Worm (Caenorhabditis elegans): Measurements from ENCODE around the gene grp-1.

The grp-1 gene

DNA sequence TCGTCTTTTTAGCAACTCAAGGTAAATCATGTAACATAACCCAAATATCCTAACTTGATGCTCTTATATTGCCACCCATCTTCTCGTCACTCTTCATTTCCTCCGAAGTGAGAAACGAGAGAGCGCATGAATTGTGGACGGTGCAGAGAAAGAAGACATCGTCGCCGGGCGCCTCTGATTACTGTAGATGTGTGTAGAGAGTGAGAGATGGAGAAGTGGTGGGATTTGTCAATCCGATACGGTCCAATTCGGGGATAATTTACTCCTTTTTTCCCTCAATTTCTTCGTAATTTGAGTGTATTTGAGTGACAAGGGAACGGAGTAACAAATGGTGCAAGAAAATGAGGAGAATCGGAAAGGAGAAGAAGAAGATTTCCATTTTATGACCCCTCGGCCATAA is 24.4 kb upstream of the grp-1 start:
- TF ChIP-seq nhr-71 (tag; optimal IDR thresholded peaks at IDR 0.05) (no peak), C34B4.2 (tag; optimal IDR thresholded peaks at IDR 0.05) (no peak), dsc-1 (tag; optimal IDR thresholded peaks at IDR 0.05) (no peak), nhr-28 (tag; optimal IDR thresholded peaks at IDR 0.05) (no peak), lir-3 (tag; optimal IDR thresholded peaks at IDR 0.05; ENCODE audit: poor library complexity) (no peak), fkh-10 (GFP tag; optimal IDR thresholded peaks at IDR 0.05) (no peak), lin-14 (GFP tag; optimal IDR thresholded peaks at IDR 0.05) (no peak), nhr-11 (tag; optimal IDR thresholded peaks at IDR 0.05) (no peak), blmp-1 (tag; optimal IDR thresholded peaks at IDR 0.05) (peak; percentile 8), nhr-47 (tag; optimal IDR thresholded peaks at IDR 0.05) (no peak), lsy-2 (tag; optimal IDR thresholded peaks at IDR 0.05) (peak in 1 of 2 experiments; percentile 16), hlh-4 (tag; optimal IDR thresholded peaks at IDR 0.05) (no peak), lin-35 (GFP tag; optimal IDR thresholded peaks at IDR 0.05) (no peak)

DNA sequence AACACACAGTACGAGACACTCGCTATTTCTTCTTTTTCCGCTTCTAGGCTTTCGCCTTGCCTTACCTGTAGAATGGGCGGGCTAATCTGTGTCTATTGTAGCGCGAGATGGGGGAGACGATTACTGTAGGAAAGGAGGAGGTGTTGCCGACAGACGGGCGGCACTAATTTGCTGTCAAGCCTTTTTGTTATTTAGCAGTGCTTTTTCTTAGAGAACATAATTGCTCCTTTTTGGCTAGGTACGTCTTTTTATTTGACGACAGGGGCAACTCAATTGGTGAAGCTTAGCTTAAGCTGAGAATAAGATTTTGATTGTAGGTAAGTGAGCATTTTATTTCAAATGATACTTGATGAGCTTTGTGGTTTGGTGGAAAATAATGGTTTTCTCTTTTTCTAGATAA is 21.8 kb upstream of the grp-1 start:
- TF ChIP-seq lir-3 (tag; optimal IDR thresholded peaks at IDR 0.05; ENCODE audit: poor library complexity): no peak
- TF ChIP-seq fos-1 (tag; optimal IDR thresholded peaks at IDR 0.05): no peak
- no peak for TF ChIP-seq unc-62 (GFP tag; optimal IDR thresholded peaks at IDR 0.05)
- no peak for TF ChIP-seq lin-39 (tag; optimal IDR thresholded peaks at IDR 0.05)
- TF ChIP-seq efl-3 (GFP tag; optimal IDR thresholded peaks at IDR 0.05): no peak
- no peak for TF ChIP-seq ztf-11 (tag; optimal IDR thresholded peaks at IDR 0.05)
- TF ChIP-seq nhr-20 (tag; optimal IDR thresholded peaks at IDR 0.05): no peak
- no peak for TF ChIP-seq lin-13 (GFP tag; optimal IDR thresholded peaks at IDR 0.05)
- TF ChIP-seq ceh-90 (tag; optimal IDR thresholded peaks at IDR 0.05): no peak
- TF ChIP-seq lin-14 (GFP tag; optimal IDR thresholded peaks at IDR 0.05): no peak
- TF ChIP-seq unc-130 (tag; optimal IDR thresholded peaks at IDR 0.05): no peak
- TF ChIP-seq sox-4 (tag; optimal IDR thresholded peaks at IDR 0.05): no peak

DNA sequence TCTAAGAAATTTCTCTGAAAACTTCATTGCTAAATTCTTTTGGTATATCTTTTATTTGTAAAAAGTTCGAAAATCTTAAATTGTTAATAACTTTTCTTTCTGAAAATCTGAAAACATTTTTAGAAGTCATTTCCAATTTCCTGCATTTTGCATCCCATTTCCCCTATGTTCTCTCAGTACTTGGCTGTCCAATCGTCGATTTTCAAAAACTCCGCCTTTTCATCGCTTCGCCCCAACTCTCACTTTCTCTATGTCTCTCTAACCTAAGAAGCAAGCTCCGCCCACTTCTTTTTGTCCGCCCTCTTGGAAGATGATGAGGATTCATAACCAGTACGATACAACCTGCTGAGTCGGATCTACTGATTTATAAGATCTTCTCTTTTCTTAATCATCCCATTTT is 20.4 kb upstream of the grp-1 start:
- peak; percentile 65 for TF ChIP-seq blmp-1 (tag; optimal IDR thresholded peaks at IDR 0.05)
- TF ChIP-seq hlh-4 (tag; optimal IDR thresholded peaks at IDR 0.05): no peak
- TF ChIP-seq snu-23 (GFP tag; optimal IDR thresholded peaks at IDR 0.05): peak; percentile 17
- TF ChIP-seq nhr-28 (tag; optimal IDR thresholded peaks at IDR 0.05): no peak
- no peak for TF ChIP-seq snpc-4 (tag; optimal IDR thresholded peaks at IDR 0.05)
- TF ChIP-seq ces-1 (GFP tag; optimal IDR thresholded peaks at IDR 0.05): no peak
- peak in 1 of 2 experiments; percentile 50 for TF ChIP-seq lsy-2 (tag; optimal IDR thresholded peaks at IDR 0.05)
- no peak for TF ChIP-seq mdl-1 (tag; optimal IDR thresholded peaks at IDR 0.05)

DNA sequence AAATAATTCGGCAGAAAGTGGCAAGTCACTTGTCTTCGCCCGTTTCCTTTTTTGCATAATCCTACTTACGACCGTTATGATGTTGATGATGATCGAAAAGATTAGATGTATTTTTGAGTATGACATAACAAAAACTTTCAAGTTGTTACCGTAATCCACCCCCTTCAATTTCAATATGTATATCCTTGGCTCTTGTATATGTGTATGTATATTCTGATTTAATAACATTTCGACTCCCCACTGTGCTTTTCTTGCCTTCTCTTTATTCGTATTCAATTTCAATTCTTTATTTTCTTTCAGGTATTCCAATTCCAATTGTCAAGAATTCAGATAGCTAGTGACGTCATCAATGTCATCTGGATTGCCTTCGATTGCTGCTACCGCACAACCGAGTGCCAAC is 18.5 kb upstream of the grp-1 start, which contains the start of gene pros-1:
TSS of gene pros-1 (plus strand) at position 301 of the 400 bp plus-strand sequence.
- TF ChIP-seq aha-1 (tag; optimal IDR thresholded peaks at IDR 0.05) (no peak), snpc-4 (tag; optimal IDR thresholded peaks at IDR 0.05) (no peak), zag-1 (tag; optimal IDR thresholded peaks at IDR 0.05) (no peak), dpl-1 (GFP tag; optimal IDR thresholded peaks at IDR 0.05) (no peak), nhr-47 (tag; optimal IDR thresholded peaks at IDR 0.05) (no peak), nhr-20 (tag; optimal IDR thresholded peaks at IDR 0.05) (no peak), ama-1 (optimal IDR thresholded peaks at IDR 0.05) (no peak), mab-9 (GFP tag; IDR thresholded peaks at IDR 0.05) (no peak), mef-2 (tag; optimal IDR thresholded peaks at IDR 0.05) (no peak), pax-3 (tag; optimal IDR thresholded peaks at IDR 0.05) (no peak), egl-13 (tag; optimal IDR thresholded peaks at IDR 0.05) (no peak), fkh-4 (tag; optimal IDR thresholded peaks at IDR 0.05; ENCODE audit: borderline replicate concordance) (no peak), jun-1 (tag; optimal IDR thresholded peaks at IDR 0.05) (no peak), lin-15B (tag; optimal IDR thresholded peaks at IDR 0.05) (no peak), alr-1 (tag; optimal IDR thresholded peaks at IDR 0.05; ENCODE audit: borderline replicate concordance) (no peak), grh-1 (GFP tag; IDR thresholded peaks at IDR 0.05) (no peak), nhr-11 (tag; optimal IDR thresholded peaks at IDR 0.05) (no peak), fkh-10 (GFP tag; optimal IDR thresholded peaks at IDR 0.05) (no peak), pag-3 (tag; optimal IDR thresholded peaks at IDR 0.05; ENCODE audit: borderline replicate concordance, insufficient read depth) (no peak), ceh-8 (GFP tag; optimal IDR thresholded peaks at IDR 0.05) (no peak)

Measured in whole organism, L1 larva.